Worm (Caenorhabditis elegans) whole organism, late embryonic: ENCODE results near the gene rpb-9.
A peak's percentile ranks its signal among the peaks of the same experiment; 100 is the strongest.

Source experiments
- C08G9.2 ChIP-seq: sonication (generic microtip); optimal IDR thresholded peaks from 2 replicates; lab custom pipeline; 2016; ENCODE audit warnings: mild to moderate bottlenecking, missing genetic modification characterization, moderate library complexity, missing compliant biosample characterization
- C38D4.7 ChIP-seq: fragments of 200-800 bp; sonication (Bioruptor generic); optimal IDR thresholded peaks from 2 replicates; lab custom pipeline; 2018; ENCODE audit warnings: mild to moderate bottlenecking, missing genetic modification characterization, moderate library complexity, missing compliant biosample characterization
- K02D7.2 ChIP-seq: sonication (generic microtip); optimal IDR thresholded peaks from 2 replicates; lab custom pipeline; 2017; ENCODE audit warnings: mild to moderate bottlenecking, missing genetic modification characterization, missing compliant biosample characterization
- ahr-1 ChIP-seq: sonication (generic microtip); optimal IDR thresholded peaks from 2 replicates; lab custom pipeline; 2016; ENCODE audit warnings: missing genetic modification characterization, missing compliant biosample characterization
- ceh-18 ChIP-seq: sonication (generic microtip); optimal IDR thresholded peaks from 2 replicates; lab custom pipeline; 2016; ENCODE audit warnings: missing genetic modification characterization, missing compliant biosample characterization
- ceh-19 ChIP-seq: fragments of 200-800 bp; sonication (Bioruptor generic); optimal IDR thresholded peaks from 2 replicates; lab custom pipeline; 2018; ENCODE audit warnings: mild to moderate bottlenecking, missing genetic modification characterization, missing compliant biosample characterization
- ceh-2 ChIP-seq: sonication (generic microtip); optimal IDR thresholded peaks from 2 replicates; lab custom pipeline; 2016; ENCODE audit warnings: missing genotype, missing genetic modification characterization, missing compliant biosample characterization
- ceh-22 ChIP-seq: sonication (generic microtip); optimal IDR thresholded peaks from 2 replicates; lab custom pipeline; 2017; ENCODE audit warnings: missing biosample characterization, missing genetic modification characterization
- ceh-24 ChIP-seq: sonication (generic microtip); optimal IDR thresholded peaks from 2 replicates; lab custom pipeline; 2016; ENCODE audit warnings: mild to moderate bottlenecking, missing genetic modification characterization, missing compliant biosample characterization
- ceh-30 ChIP-seq: fragments of 150-350 bp; optimal IDR thresholded peaks from 2 replicates; lab custom pipeline; 2014; ENCODE audit warnings: missing biosample characterization, missing genetic modification characterization
- ceh-31 ChIP-seq: sonication (generic microtip); optimal IDR thresholded peaks from 2 replicates; lab custom pipeline; 2016; ENCODE audit warnings: missing genetic modification characterization, missing compliant biosample characterization
- ceh-34 ChIP-seq: sonication (generic microtip); optimal IDR thresholded peaks from 2 replicates; lab custom pipeline; 2016; ENCODE audit warnings: mild to moderate bottlenecking, missing genetic modification characterization, missing compliant biosample characterization
- ceh-48 ChIP-seq: sonication (generic microtip); optimal IDR thresholded peaks from 2 replicates; lab custom pipeline; 2016; ENCODE audit warnings: missing genetic modification characterization, inconsistent platforms, missing compliant biosample characterization
- ceh-6 ChIP-seq: fragments of 200-800 bp; sonication (Bioruptor generic); optimal IDR thresholded peaks from 2 replicates; lab custom pipeline; 2018; ENCODE audit warnings: mild to moderate bottlenecking, missing genetic modification characterization, missing compliant biosample characterization
- che-1 ChIP-seq: sonication (generic microtip); optimal IDR thresholded peaks from 2 replicates; lab custom pipeline; 2016; ENCODE audit warnings: mild to moderate bottlenecking, missing genetic modification characterization, missing compliant biosample characterization
- dmd-4 ChIP-seq: sonication (generic microtip); optimal IDR thresholded peaks from 2 replicates; lab custom pipeline; 2016; ENCODE audit warnings: borderline replicate concordance, missing genetic modification characterization, missing compliant biosample characterization
- elt-2 ChIP-seq: sonication (generic microtip); optimal IDR thresholded peaks from 2 replicates; lab custom pipeline; 2016; ENCODE audit warnings: missing genetic modification reagents, missing genetic modification characterization, missing compliant biosample characterization
- elt-4 ChIP-seq: sonication (generic microtip); optimal IDR thresholded peaks from 2 replicates; lab custom pipeline; 2016; ENCODE audit warnings: missing genetic modification characterization, missing compliant biosample characterization
- fax-1 ChIP-seq: sonication (generic microtip); optimal IDR thresholded peaks from 2 replicates; lab custom pipeline; 2016; ENCODE audit warnings: missing genotype, missing genetic modification characterization, missing compliant biosample characterization
- fkh-10 ChIP-seq: fragments of 150-350 bp; optimal IDR thresholded peaks from 2 replicates; lab custom pipeline; 2014; ENCODE audit warnings: missing biosample characterization, missing genetic modification reagents, missing genetic modification characterization
- fkh-6 ChIP-seq: sonication (generic microtip); optimal IDR thresholded peaks from 2 replicates; lab custom pipeline; 2016; ENCODE audit warnings: missing genetic modification characterization, missing compliant biosample characterization
- hlh-13 ChIP-seq: fragments of 200-800 bp; sonication (Bioruptor generic); optimal IDR thresholded peaks from 2 replicates; lab custom pipeline; 2018; ENCODE audit warnings: mild to moderate bottlenecking, missing genetic modification characterization, missing compliant biosample characterization
- hlh-30 ChIP-seq: sonication (generic microtip); optimal IDR thresholded peaks from 2 replicates; lab custom pipeline; 2017; ENCODE audit warnings: antibody characterized with exemption, missing genetic modification characterization, missing compliant biosample characterization; ENCODE audit not compliant: insufficient read depth
- hlh-8 ChIP-seq: sonication (generic microtip); optimal IDR thresholded peaks from 2 replicates; lab custom pipeline; 2016; ENCODE audit warnings: missing genotype, missing genetic modification characterization, missing compliant biosample characterization
- lim-6 ChIP-seq: sonication (generic microtip); optimal IDR thresholded peaks from 2 replicates; lab custom pipeline; 2016; ENCODE audit warnings: missing genetic modification characterization, missing compliant biosample characterization
- lin-11 ChIP-seq: fragments of 200-800 bp; sonication (Bioruptor generic); optimal IDR thresholded peaks from 2 replicates; lab custom pipeline; 2018; ENCODE audit warnings: mild to moderate bottlenecking, missing genetic modification characterization, missing compliant biosample characterization
- nhr-232 ChIP-seq: sonication (generic microtip); optimal IDR thresholded peaks from 2 replicates; lab custom pipeline; 2016; ENCODE audit warnings: missing genetic modification characterization, missing compliant biosample characterization
- odd-2 ChIP-seq: sonication (generic microtip); optimal IDR thresholded peaks from 2 replicates; lab custom pipeline; 2017; ENCODE audit warnings: antibody characterized with exemption, mild to moderate bottlenecking, missing genetic modification characterization, missing compliant biosample characterization
- pax-1 ChIP-seq: fragments of 150-350 bp; optimal IDR thresholded peaks from 2 replicates; lab custom pipeline; 2014; ENCODE audit warnings: missing biosample characterization, missing genetic modification characterization
- pha-4 ChIP-seq: fragments of 150-350 bp; optimal IDR thresholded peaks from 2 replicates; lab custom pipeline; 2018; ENCODE audit warnings: missing biosample characterization, missing genetic modification reagents, missing genetic modification characterization
- ref-2 ChIP-seq: sonication (generic microtip); optimal IDR thresholded peaks from 2 replicates; lab custom pipeline; 2016; ENCODE audit warnings: missing genetic modification characterization, missing compliant biosample characterization
- sdc-2 ChIP-seq: sonication (generic microtip); optimal IDR thresholded peaks from 2 replicates; lab custom pipeline; 2016; ENCODE audit warnings: missing genotype, missing genetic modification characterization, missing compliant biosample characterization
- tbx-7 ChIP-seq: sonication (generic microtip); optimal IDR thresholded peaks from 2 replicates; lab custom pipeline; 2016; ENCODE audit warnings: missing genotype, missing genetic modification characterization, missing compliant biosample characterization
- unc-55 ChIP-seq: sonication (generic microtip); optimal IDR thresholded peaks from 2 replicates; lab custom pipeline; 2017; ENCODE audit warnings: missing biosample characterization, missing genetic modification reagents, missing genetic modification characterization
- zip-5 ChIP-seq: sonication (generic microtip); optimal IDR thresholded peaks from 2 replicates; lab custom pipeline; 2016; ENCODE audit warnings: missing genetic modification characterization, missing compliant biosample characterization
- ztf-16 ChIP-seq: sonication (generic microtip); optimal IDR thresholded peaks from 2 replicates; lab custom pipeline; 2017; ENCODE audit warnings: missing genetic modification characterization, missing compliant biosample characterization

The rpb-9 gene

DNA sequence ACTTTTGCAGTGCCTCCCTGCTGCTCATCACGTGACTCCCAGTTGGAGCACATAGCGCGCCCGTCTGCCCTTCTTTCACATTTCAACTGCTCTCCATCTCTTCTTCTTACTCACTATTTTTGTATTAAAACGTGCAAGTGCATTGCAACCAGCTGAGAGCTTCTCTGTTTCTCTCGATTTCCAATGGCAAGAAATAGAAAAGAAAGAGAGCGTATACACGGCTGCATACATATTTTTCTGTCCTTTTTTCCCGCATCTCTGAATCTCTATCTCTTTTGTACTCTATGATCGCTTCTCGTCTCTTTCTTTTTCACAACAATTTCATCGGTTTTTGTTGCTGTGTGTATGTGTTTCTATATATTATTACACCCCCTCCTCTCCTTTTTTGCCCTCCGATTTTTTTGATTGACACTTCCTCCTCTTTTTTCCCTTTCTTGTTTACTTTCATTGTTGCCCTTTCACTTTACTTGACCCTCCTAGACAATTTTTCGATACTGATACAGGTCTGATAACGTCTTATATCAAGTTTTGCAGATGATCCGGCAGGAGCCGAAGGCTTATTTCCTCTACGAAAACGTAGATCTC, 11.1 kb downstream of the rpb-9 start, which contains the start of gene Y97E10AR.1 (continued):
- peak; percentile 92 for TF ChIP-seq hlh-30
- TF ChIP-seq ceh-24 (tag; lab: Kevin White, UChicago) = no peak
- peak; percentile 29 for TF ChIP-seq sdc-2 (tag; lab: Kevin White, UChicago)
- TF ChIP-seq zip-5 (tag; lab: Kevin White, UChicago) = no peak
- TF ChIP-seq dmd-4 (tag; lab: Kevin White, UChicago) = no peak
- TF ChIP-seq nhr-232 = no peak
- TF ChIP-seq odd-2 = no peak
- peak; percentile 50 for TF ChIP-seq ceh-30 (tag; lab: Kevin White, UChicago)
- TF ChIP-seq fax-1 = no peak
- TF ChIP-seq lim-6 (tag; lab: Kevin White, UChicago) = no peak
- peak; percentile 62 for TF ChIP-seq fkh-6
- peak; percentile 78 for TF ChIP-seq ceh-19 (GFP tag; lab: Kevin White, UChicago)
- peak; percentile 80 for TF ChIP-seq ceh-34
- peak; percentile 98 for TF ChIP-seq ceh-18 (tag; lab: Kevin White, UChicago)
- peak; percentile 67 for TF ChIP-seq unc-55
- peak; percentile 18 for TF ChIP-seq C08G9.2 (tag; lab: Kevin White, UChicago)

DNA sequence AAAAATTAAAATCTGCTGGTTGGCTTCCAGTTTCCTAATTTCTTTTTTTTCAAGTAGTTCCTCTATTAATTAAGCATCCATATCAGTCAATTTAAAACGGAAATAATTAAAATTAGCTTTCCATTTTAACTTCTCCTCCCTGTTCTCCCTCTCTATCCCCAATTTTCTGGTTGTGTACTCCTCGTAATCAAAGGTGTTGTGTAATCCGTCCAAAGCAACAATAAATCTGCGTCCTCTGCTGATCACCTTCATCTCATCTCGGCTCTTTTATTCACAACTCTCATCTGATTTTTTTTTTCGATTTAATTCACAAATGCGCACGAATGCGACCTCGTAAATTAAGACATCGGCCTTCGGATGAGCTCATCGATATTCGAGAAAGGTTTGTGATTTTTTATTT, 16.3 kb downstream of the rpb-9 start, which contains the start of gene Y97E10AR.2:
Gene Y97E10AR.2 (plus strand): TSS at position 301 of the 400 bp plus-strand sequence.
- no peak for TF ChIP-seq ceh-6 (GFP tag; lab: Kevin White, UChicago)
- TF ChIP-seq K02D7.2 (tag; lab: Kevin White, UChicago) = no peak
- TF ChIP-seq nhr-232 = no peak

DNA sequence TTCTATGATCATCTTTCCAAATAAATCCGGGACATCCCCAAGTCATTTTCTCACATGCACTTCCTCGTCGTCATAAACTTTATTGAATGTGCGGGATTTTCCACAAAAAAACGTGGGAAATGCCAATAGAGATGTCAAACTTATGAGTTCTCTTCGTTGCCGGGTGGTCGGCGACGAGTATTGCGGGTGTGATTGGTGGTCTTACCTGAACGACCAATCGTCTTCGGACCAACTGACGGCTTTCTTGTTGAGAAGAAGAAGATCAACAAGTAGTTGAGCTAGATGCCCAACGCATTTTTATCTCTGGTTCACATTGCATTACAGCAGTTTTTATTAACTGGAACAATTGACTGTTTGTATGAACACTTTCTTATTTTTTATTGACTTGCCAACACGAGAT, 17.0 kb downstream of the rpb-9 start:
- TF ChIP-seq lim-6 (tag; lab: Kevin White, UChicago) (no peak), nhr-232 (no peak), ceh-22 (tag; lab: Kevin White, UChicago) (no peak), ceh-48 (no peak), ceh-34 (no peak), tbx-7 (tag; lab: Kevin White, UChicago) (no peak), hlh-13 (GFP tag; lab: Kevin White, UChicago) (no peak), ceh-31 (tag; lab: Kevin White, UChicago) (no peak), elt-2 (tag; lab: Kevin White, UChicago) (no peak), ceh-2 (tag; lab: Kevin White, UChicago) (no peak), C08G9.2 (tag; lab: Kevin White, UChicago) (no peak), hlh-8 (no peak), C38D4.7 (GFP tag; lab: Kevin White, UChicago) (no peak), unc-55 (no peak), ztf-16 (tag; lab: Kevin White, UChicago) (no peak), ref-2 (no peak)

DNA sequence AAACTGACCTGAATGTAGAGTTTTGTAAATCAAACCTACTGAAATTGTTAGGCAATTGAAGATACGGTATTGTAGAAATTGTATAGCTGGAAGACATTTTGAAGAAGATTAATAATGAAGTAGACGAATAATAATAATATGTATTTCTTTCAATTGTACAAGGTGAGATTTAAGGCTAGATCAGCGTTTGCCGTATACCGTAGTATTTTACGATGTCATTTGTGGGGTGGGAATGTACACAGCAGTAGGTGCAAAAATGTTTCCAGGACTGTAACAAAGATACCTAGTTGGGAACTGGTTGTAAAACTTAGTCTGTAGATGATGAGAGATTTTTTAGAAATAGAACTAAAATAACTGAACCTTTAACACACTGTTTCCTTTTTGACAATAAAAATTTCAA, 17.6 kb downstream of the rpb-9 start, which contains the start of gene ceh-76:
Gene ceh-76 (minus strand): TSS at position 101 of the 400 bp plus-strand sequence.
- no peak for TF ChIP-seq fkh-10 (GFP tag; lab: Kevin White, UChicago)
- TF ChIP-seq pha-4 = no peak
- TF ChIP-seq che-1 (tag; lab: Kevin White, UChicago) = no peak
- TF ChIP-seq lin-11 (tag; lab: Kevin White, UChicago) = no peak
- no peak for TF ChIP-seq elt-4 (tag; lab: Kevin White, UChicago)
- no peak for TF ChIP-seq pax-1 (tag; lab: Kevin White, UChicago)
- no peak for TF ChIP-seq ahr-1 (tag; lab: Kevin White, UChicago)
